Worm (Caenorhabditis elegans): Measurements from ENCODE around the gene clec-215.

DNA sequence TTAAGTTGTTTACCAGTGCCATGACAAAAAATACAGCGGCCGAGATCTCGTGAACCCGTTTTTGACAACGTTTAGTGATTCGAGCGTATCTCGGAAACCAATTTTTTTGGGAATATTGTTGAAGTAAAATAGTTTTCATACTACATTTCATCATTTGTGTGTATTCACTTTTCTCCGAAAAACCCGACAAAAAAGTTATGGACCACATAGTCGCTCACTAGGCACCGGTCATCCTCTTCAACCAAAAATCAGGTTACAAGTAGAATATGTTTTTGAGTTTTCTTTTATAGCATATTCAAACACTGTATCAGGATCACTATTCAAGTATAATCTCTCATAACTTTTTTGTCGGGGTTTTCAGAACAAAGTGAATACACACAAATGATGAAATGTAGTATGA, 29.6 kb downstream of the clec-215 start:
- no peak for TF ChIP-seq klf-2 (GFP tag; conservative IDR thresholded peaks at IDR 0.05)
- no peak for TF ChIP-seq flt-1 (GFP tag; IDR thresholded peaks at IDR 0.05)
- TF ChIP-seq cog-1 (tag; optimal IDR thresholded peaks at IDR 0.05) = no peak
- TF ChIP-seq med-1 (GFP tag; optimal IDR thresholded peaks at IDR 0.05; ENCODE audit: insufficient read depth) = no peak
- no peak for TF ChIP-seq ztf-23 (GFP tag; IDR thresholded peaks at IDR 0.05)

Data from whole organism, midembryonic.